Fruit fly (Drosophila melanogaster) whole organism, adult: ENCODE results near the gene CG4822.
A peak's percentile ranks its signal among the peaks of the same experiment; 100 is the strongest.

Source experiments
- CG33017 ChIP-seq: fragments of 200-800 bp; sonication (Bioruptor generic); optimal IDR thresholded peaks from 2 replicates; lab custom pipeline; 2018; ENCODE audit warnings: missing biosample characterization, mild to moderate bottlenecking, missing genetic modification characterization, moderate library complexity
- CG5204 ChIP-seq: fragments of 200-800 bp; sonication (Bioruptor generic); optimal IDR thresholded peaks from 2 replicates; lab custom pipeline; 2016; ENCODE audit warnings: missing biosample characterization, missing genetic modification characterization
- kay ChIP-seq: fragments of 200-800 bp; sonication (Bioruptor generic); peaks from one replicate; lab custom pipeline; 2016; ENCODE audit warnings: missing biosample characterization, missing genetic modification characterization, borderline replicate concordance
- tj ChIP-seq: fragments of 200-800 bp; sonication (Bioruptor generic); optimal IDR thresholded peaks from 3 replicates; lab custom pipeline; 2017; ENCODE audit warnings: missing biosample characterization, mild to moderate bottlenecking, missing genetic modification characterization, moderate library complexity

dm6 chr2L:131466-132270 is 10.1 kb upstream of the CG4822 start, which contains the start of gene Gs1:
- no peak for TF ChIP-seq CG33017 (tag; lab: Kevin White, UChicago)
- TF ChIP-seq CG5204 (GFP tag; lab: Kevin White, UChicago), result no peak
- peak; percentile 26 for TF ChIP-seq tj
- peak; percentile 86 for TF ChIP-seq kay (GFP tag; lab: Kevin White, UChicago)
